Fruit fly (Drosophila melanogaster): ENCODE measurements around the gene Pdp1.

- TF ChIP-seq CG8478 (optimal IDR thresholded peaks at IDR 0.05): no peak
- TF ChIP-seq CTCF (optimal IDR thresholded peaks at IDR 0.05): no peak
Observed at dm6 chr3L:7783383-7783782, 83.8 kb downstream of the Pdp1 start.
